Fruit fly (Drosophila melanogaster) whole organism, embryonic: Measurements from ENCODE around the gene PGAP1.

ENCODE experiments used
- BtbVII ChIP-seq: fragments of 200-800 bp; sonication (Bioruptor generic); optimal IDR thresholded peaks from 3 replicates; lab custom pipeline; 2017; ENCODE audit warnings: missing biosample characterization, mild to moderate bottlenecking, missing genetic modification characterization
- CG11093 ChIP-seq: fragments of 200-800 bp; sonication (Bioruptor generic); IDR thresholded peaks from 3 replicates; pipeline ENCODE4 v1.3.6; 2022; ENCODE audit warnings: missing biosample characterization, missing genetic modification characterization
- CG11696 ChIP-seq: fragments of 200-800 bp; sonication (Bioruptor generic); IDR thresholded peaks from 2 replicates; pipeline ENCODE4 v1.3.6; 2022; ENCODE audit warnings: missing biosample characterization, missing genetic modification characterization
- CG12391 ChIP-seq: fragments of 200-800 bp; sonication (Bioruptor generic); optimal IDR thresholded peaks from 3 replicates; lab custom pipeline; 2018; ENCODE audit warnings: missing biosample characterization, mild to moderate bottlenecking, missing genetic modification characterization, moderate library complexity
- CG13123 ChIP-seq: fragments of 200-800 bp; sonication (Bioruptor generic); optimal IDR thresholded peaks from 2 replicates; lab custom pipeline; 2016; ENCODE audit warnings: missing biosample characterization, missing genetic modification characterization
- CG14050 ChIP-seq: fragments of 200-800 bp; sonication (Bioruptor generic); IDR thresholded peaks from 3 replicates; pipeline ENCODE4 v1.3.6; 2022; ENCODE audit warnings: missing biosample characterization, missing genetic modification characterization
- CG15696 ChIP-seq: fragments of 200-800 bp; sonication (Bioruptor generic); optimal IDR thresholded peaks from 2 replicates; lab custom pipeline; 2019; ENCODE audit warnings: missing biosample characterization, mild to moderate bottlenecking, missing genetic modification characterization, moderate library complexity
- CG1602 ChIP-seq: fragments of 200-800 bp; sonication (Bioruptor generic); optimal IDR thresholded peaks from 3 replicates; lab custom pipeline; 2016; ENCODE audit warnings: missing biosample characterization, missing genetic modification characterization
- CG16779 ChIP-seq: fragments of 200-800 bp; sonication (Bioruptor generic); IDR thresholded peaks from 2 replicates; pipeline ENCODE4 v1.3.6; 2022; ENCODE audit warnings: missing biosample characterization, missing genetic modification characterization
- CG18262 ChIP-seq: fragments of 200-800 bp; optimal IDR thresholded peaks from 3 replicates; lab custom pipeline; 2019; ENCODE audit warnings: missing biosample characterization, mild to moderate bottlenecking, missing genetic modification characterization, moderate library complexity
- CG2199 ChIP-seq: fragments of 200-800 bp; sonication (Bioruptor generic); IDR thresholded peaks from 3 replicates; pipeline ENCODE4 v1.3.6; 2022; ENCODE audit warnings: missing biosample characterization, missing genetic modification characterization
- CG32767 ChIP-seq: fragments of 200-800 bp; sonication (Bioruptor generic); IDR thresholded peaks from 2 replicates; pipeline ENCODE4 v1.3.6; 2022; ENCODE audit warnings: missing biosample characterization, missing genetic modification characterization
- CG3281 ChIP-seq: fragments of 200-800 bp; sonication (Bioruptor generic); optimal IDR thresholded peaks from 3 replicates; lab custom pipeline; 2017; ENCODE audit warnings: missing biosample characterization, mild to moderate bottlenecking, missing genetic modification characterization
- CG4360 ChIP-seq: fragments of 200-800 bp; sonication (Bioruptor generic); IDR thresholded peaks from 2 replicates; pipeline ENCODE4 v1.3.6; 2022; ENCODE audit warnings: missing biosample characterization, missing genetic modification characterization
- CG4854 ChIP-seq: fragments of 200-800 bp; sonication (Bioruptor generic); optimal IDR thresholded peaks from 2 replicates; lab custom pipeline; 2016; ENCODE audit warnings: missing biosample characterization, missing genetic modification characterization, inconsistent platforms
- CG6272 ChIP-seq: fragments of 200-800 bp; sonication (Bioruptor generic); IDR thresholded peaks from 2 replicates; pipeline ENCODE4 v1.3.6; 2022; ENCODE audit warnings: missing biosample characterization, missing genetic modification characterization
- CG6854 ChIP-seq: fragments of 200-800 bp; sonication (Bioruptor generic); optimal IDR thresholded peaks from 3 replicates; lab custom pipeline; 2017; ENCODE audit warnings: missing biosample characterization, mild to moderate bottlenecking, missing genetic modification characterization
- CG7271 ChIP-seq: fragments of 200-800 bp; sonication (Bioruptor generic); optimal IDR thresholded peaks from 2 replicates; lab custom pipeline; 2018; ENCODE audit warnings: missing biosample characterization, mild to moderate bottlenecking, missing genetic modification characterization, moderate library complexity
- CG7556 ChIP-seq: fragments of 200-800 bp; sonication (Bioruptor generic); optimal IDR thresholded peaks from 2 replicates; lab custom pipeline; 2017; ENCODE audit warnings: missing biosample characterization, mild to moderate bottlenecking, missing genetic modification characterization
- CG7745 ChIP-seq: fragments of 200-800 bp; sonication (Bioruptor generic); optimal IDR thresholded peaks from 2 replicates; lab custom pipeline; 2018; ENCODE audit warnings: missing biosample characterization, mild to moderate bottlenecking, missing genetic modification characterization, moderate library complexity
- CG8765 ChIP-seq: fragments of 200-800 bp; sonication (Bioruptor generic); IDR thresholded peaks from 2 replicates; pipeline ENCODE4 v1.3.6; 2022; ENCODE audit warnings: missing biosample characterization, missing genetic modification characterization
- CG9215 ChIP-seq: fragments of 200-800 bp; sonication (Bioruptor generic); IDR thresholded peaks from 2 replicates; pipeline ENCODE4 v1.3.6; 2022; ENCODE audit warnings: missing biosample characterization, missing genetic modification characterization
- CTCF ChIP-seq: fragments of 200-800 bp; sonication (Bioruptor generic); optimal IDR thresholded peaks from 2 replicates; lab custom pipeline; 2017; ENCODE audit warnings: missing biosample characterization, mild to moderate bottlenecking, missing genetic modification characterization, moderate library complexity
- Dip3 ChIP-seq: fragments of 200-800 bp; sonication (Bioruptor generic); optimal IDR thresholded peaks from 3 replicates; lab custom pipeline; 2016; ENCODE audit warnings: missing biosample characterization, missing genetic modification characterization
- Gsc ChIP-seq: fragments of 200-800 bp; sonication (Bioruptor generic); IDR thresholded peaks from 2 replicates; pipeline ENCODE4 v1.3.6; 2022; ENCODE audit warnings: missing biosample characterization, missing genetic modification characterization
- H2.0 ChIP-seq: fragments of 200-800 bp; sonication (Bioruptor generic); IDR thresholded peaks from 2 replicates; pipeline ENCODE4 v1.3.6; 2022; ENCODE audit warnings: missing biosample characterization, missing genetic modification characterization
- Lim3 ChIP-seq: fragments of 200-800 bp; sonication (Bioruptor generic); IDR thresholded peaks from 2 replicates; pipeline ENCODE4 v1.3.6; 2022; ENCODE audit warnings: missing biosample characterization, missing genetic modification characterization
- MBD-R2 ChIP-seq: fragments of 200-800 bp; sonication (Bioruptor generic); IDR thresholded peaks from 2 replicates; pipeline ENCODE4 v1.3.6; 2022; ENCODE audit warnings: missing biosample characterization, missing genetic modification characterization
- Mes4 ChIP-seq: fragments of 200-800 bp; sonication (Bioruptor generic); optimal IDR thresholded peaks from 2 replicates; lab custom pipeline; 2016; ENCODE audit warnings: missing biosample characterization, missing genetic modification characterization
- Rx ChIP-seq: fragments of 200-800 bp; sonication (Bioruptor generic); IDR thresholded peaks from 2 replicates; pipeline ENCODE4 v1.3.6; 2022; ENCODE audit warnings: missing biosample characterization, missing genetic modification characterization
- Ssrp ChIP-seq: fragments of 200-800 bp; sonication (Bioruptor generic); optimal IDR thresholded peaks from 2 replicates; lab custom pipeline; 2018; ENCODE audit warnings: missing biosample characterization, mild to moderate bottlenecking, missing genetic modification characterization, moderate library complexity
- Stat92E ChIP-seq, 3 experiments: fragments of >200 bp in 2 of 3; fragments of 200-800 bp in 1 of 3; sonication (Bioruptor generic) in 1 of 3; optimal IDR thresholded peaks; 2 replicates each; lab custom pipeline; 2017 to 2019; ENCODE audit warnings: missing biosample characterization in 3 of 3, missing genetic modification characterization in 3 of 3, mild to moderate bottlenecking in 1 of 3, moderate library complexity in 1 of 3
- abd-A ChIP-seq: fragments of 200-800 bp; sonication (Bioruptor generic); optimal IDR thresholded peaks from 3 replicates; lab custom pipeline; 2019; ENCODE audit warnings: missing biosample characterization, mild to moderate bottlenecking, missing genetic modification characterization, moderate library complexity
- dm ChIP-seq: fragments of 200-800 bp; sonication (Bioruptor generic); optimal IDR thresholded peaks from 3 replicates; lab custom pipeline; 2016; ENCODE audit warnings: missing biosample characterization, missing genetic modification characterization
- esg ChIP-seq: fragments of 200-800 bp; sonication (Bioruptor generic); conservative IDR thresholded peaks from 2 replicates; pipeline ENCODE4 v1.3.6; 2022; ENCODE audit warnings: missing biosample characterization, missing genetic modification characterization
- gce ChIP-seq: fragments of 200-800 bp; sonication (Bioruptor generic); IDR thresholded peaks from 3 replicates; pipeline ENCODE4 v1.3.6; 2022; ENCODE audit warnings: missing biosample characterization, missing genetic modification characterization
- kay ChIP-seq: fragments of 200-800 bp; sonication (Bioruptor generic); optimal IDR thresholded peaks from 2 replicates; lab custom pipeline; 2016; ENCODE audit warnings: missing biosample characterization, missing genetic modification characterization
- lab ChIP-seq: fragments of 200-800 bp; sonication (Bioruptor generic); optimal IDR thresholded peaks from 3 replicates; lab custom pipeline; 2017; ENCODE audit warnings: missing biosample characterization, missing genetic modification characterization, mild to moderate bottlenecking, moderate library complexity, missing genetic modification reagents
- lmd ChIP-seq: fragments of 200-800 bp; sonication (Bioruptor generic); IDR thresholded peaks from 2 replicates; pipeline ENCODE4 v1.3.6; 2022; ENCODE audit warnings: missing biosample characterization, missing genetic modification characterization
- odd ChIP-seq: fragments of 200-800 bp; sonication (Bioruptor generic); optimal IDR thresholded peaks from 2 replicates; lab custom pipeline; 2017; ENCODE audit warnings: missing biosample characterization, mild to moderate bottlenecking, missing genetic modification characterization
- peb ChIP-seq: fragments of 200-800 bp; sonication (Bioruptor generic); IDR thresholded peaks from 2 replicates; pipeline ENCODE4 v1.3.6; 2022; ENCODE audit warnings: missing biosample characterization, missing genetic modification characterization
- pita ChIP-seq: fragments of 200-800 bp; sonication (Bioruptor generic); optimal IDR thresholded peaks from 2 replicates; lab custom pipeline; 2017; ENCODE audit warnings: missing biosample characterization, mild to moderate bottlenecking, missing genetic modification characterization
- rib ChIP-seq: fragments of 200-800 bp; sonication (Bioruptor generic); IDR thresholded peaks from 2 replicates; pipeline ENCODE4 v1.3.6; 2022; ENCODE audit warnings: missing biosample characterization, missing genetic modification characterization
- ro ChIP-seq: fragments of 200-800 bp; sonication (Bioruptor generic); IDR thresholded peaks from 2 replicates; pipeline ENCODE4 v1.3.6; 2022; ENCODE audit warnings: missing biosample characterization, missing genetic modification characterization
- run ChIP-seq: fragments of 200-800 bp; sonication (Bioruptor generic); optimal IDR thresholded peaks from 3 replicates; lab custom pipeline; 2018; ENCODE audit warnings: missing biosample characterization, mild to moderate bottlenecking, missing genetic modification characterization
- sens-2 ChIP-seq: fragments of 200-800 bp; sonication (Bioruptor generic); IDR thresholded peaks from 2 replicates; pipeline ENCODE4 v1.3.6; 2022; ENCODE audit warnings: missing biosample characterization, missing genetic modification characterization
- shn ChIP-seq: fragments of 200-800 bp; sonication (Bioruptor generic); optimal IDR thresholded peaks from 3 replicates; lab custom pipeline; 2016; ENCODE audit warnings: missing biosample characterization, missing genetic modification characterization
- sima ChIP-seq: fragments of 200-800 bp; sonication (Bioruptor generic); optimal IDR thresholded peaks from 2 replicates; lab custom pipeline; 2016; ENCODE audit warnings: missing biosample characterization, missing genetic modification characterization
- slou ChIP-seq: fragments of 200-800 bp; sonication (Bioruptor generic); optimal IDR thresholded peaks from 3 replicates; lab custom pipeline; 2016; ENCODE audit warnings: missing biosample characterization, missing genetic modification characterization
- tap ChIP-seq: fragments of 200-800 bp; optimal IDR thresholded peaks from 3 replicates; lab custom pipeline; 2019; ENCODE audit warnings: missing biosample characterization, mild to moderate bottlenecking, missing genetic modification characterization, moderate library complexity
- unpg ChIP-seq: fragments of 200-800 bp; sonication (Bioruptor generic); optimal IDR thresholded peaks from 3 replicates; lab custom pipeline; 2018; ENCODE audit warnings: missing biosample characterization, mild to moderate bottlenecking, missing genetic modification characterization, moderate library complexity
- vvl ChIP-seq: fragments of 200-800 bp; sonication (Bioruptor generic); IDR thresholded peaks from 2 replicates; pipeline ENCODE4 v1.3.6; 2022; ENCODE audit warnings: missing biosample characterization, missing genetic modification characterization

Gene PGAP1

dm6 chrX:5648437-5648959, 40.8 kb downstream of the PGAP1 start, which contains the start of gene OtopLa (continued):
- peak; percentile 35 for TF ChIP-seq Dip3
- no peak for TF ChIP-seq abd-A (tag; lab: Kevin White, UChicago)
- no peak for TF ChIP-seq pita
- TF ChIP-seq CG1602 (GFP tag; lab: Kevin White, UChicago): peak; percentile 69
- peak; percentile 64; the same call in 2 of the 3 replicates for TF ChIP-seq gce (GFP tag; lab: Robert Waterston, UW)
- peak; percentile 79 for TF ChIP-seq CG3281
- peak; percentile 40 for TF ChIP-seq CG13123
- TF ChIP-seq CG16779 (GFP tag; lab: Robert Waterston, UW): peak; percentile 62; the same call in 1 of the 2 replicates
- TF ChIP-seq Rx (GFP tag; lab: Robert Waterston, UW): peak; percentile 83
- TF ChIP-seq odd (GFP tag; lab: Kevin White, UChicago): peak; percentile 76
- TF ChIP-seq vvl (GFP tag; lab: Robert Waterston, UW): peak; percentile 94
- TF ChIP-seq CG6854 (GFP tag; lab: Kevin White, UChicago): peak; percentile 67
- peak; percentile 47; the same call in 1 of the 2 replicates for TF ChIP-seq MBD-R2 (GFP tag; lab: Robert Waterston, UW)
- TF ChIP-seq CG32767: peak; percentile 87
- no peak for TF ChIP-seq CG2199 (GFP tag; lab: Robert Waterston, UW)
- peak; percentile 50 for TF ChIP-seq CG11696 (GFP tag; lab: Robert Waterston, UW)
- peak; percentile 84 for TF ChIP-seq CG12391 (tag; lab: Kevin White, UChicago)
- TF ChIP-seq CG6272: peak; percentile 81
- TF ChIP-seq CG4360 (GFP tag; lab: Robert Waterston, UW): peak; percentile 72
- peak; percentile 2 for TF ChIP-seq CG7271 (tag; lab: Kevin White, UChicago)
- peak; percentile 90 for TF ChIP-seq lab
- TF ChIP-seq rib: 0 out of 2 replicates have a peak, but pooled peaks have one; percentile 52
- peak; percentile 50; the same call in 1 of the 2 replicates for TF ChIP-seq ro (GFP tag; lab: Robert Waterston, UW)
- peak; percentile 72 for TF ChIP-seq Mes4 (GFP tag; lab: Kevin White, UChicago)
- TF ChIP-seq CG7745 (tag; lab: Kevin White, UChicago): no peak
- peak; percentile 79 for TF ChIP-seq CG18262 (tag; lab: Kevin White, UChicago)
- TF ChIP-seq sima (GFP tag; lab: Kevin White, UChicago): peak; percentile 54
- TF ChIP-seq Gsc: peak; percentile 60
- peak; percentile 52 for TF ChIP-seq CTCF (GFP tag; lab: Kevin White, UChicago)
- peak; percentile 70 for TF ChIP-seq CG14050 (GFP tag; lab: Robert Waterston, UW)
- TF ChIP-seq CG9215: peak; percentile 68
- TF ChIP-seq CG8765: peak; percentile 64; the same call in 1 of the 2 replicates
- peak; percentile 56 for TF ChIP-seq run
- TF ChIP-seq lmd (GFP tag; lab: Robert Waterston, UW): peak; percentile 84
- peak; percentile 20 for TF ChIP-seq shn
- TF ChIP-seq CG4854 (GFP tag; lab: Kevin White, UChicago): peak; percentile 69
- TF ChIP-seq H2.0: peak; percentile 83
- TF ChIP-seq esg: peak; percentile 81
- TF ChIP-seq CG15696 (tag; lab: Kevin White, UChicago): peak; percentile 53
- peak; percentile 57 for TF ChIP-seq Lim3
- TF ChIP-seq Stat92E (GFP tag; optimal IDR thresholded peaks at IDR 0.05; lab: Kevin White, UChicago): no peak
- peak; percentile 80 for TF ChIP-seq peb
- peak; percentile 86 for TF ChIP-seq CG7556 (GFP tag; lab: Kevin White, UChicago)
- peak; percentile 82 for TF ChIP-seq sens-2 (GFP tag; lab: Robert Waterston, UW)
- peak; percentile 73 for TF ChIP-seq slou
- TF ChIP-seq kay: peak; percentile 74
- TF ChIP-seq tap (tag; lab: Kevin White, UChicago): peak; percentile 73
- TF ChIP-seq CG11093: peak; percentile 76
- peak; percentile 89 for TF ChIP-seq unpg (GFP tag; lab: Kevin White, UChicago)
- peak; percentile 72 for TF ChIP-seq BtbVII
- TF ChIP-seq Ssrp (tag; lab: Kevin White, UChicago): peak; percentile 87
- TF ChIP-seq dm (GFP tag; lab: Kevin White, UChicago): peak; percentile 57
